Fruit fly (Drosophila melanogaster) whole organism, embryonic: Measurements from ENCODE around the gene Nmdar1.

Experiments
- Atf-2 ChIP-seq: fragments of 200-800 bp; sonication (Bioruptor generic); optimal IDR thresholded peaks from 2 replicates; lab custom pipeline; 2016; ENCODE audit warnings: missing biosample characterization, missing genetic modification characterization
- CG11093 ChIP-seq: fragments of 200-800 bp; sonication (Bioruptor generic); IDR thresholded peaks from 3 replicates; pipeline ENCODE4 v1.3.6; 2022; ENCODE audit warnings: missing biosample characterization, missing genetic modification characterization
- CG11456 ChIP-seq: fragments of 200-800 bp; sonication (Bioruptor generic); IDR thresholded peaks from 3 replicates; pipeline ENCODE4 v1.3.6; 2022; ENCODE audit warnings: missing biosample characterization, missing genetic modification characterization
- CG12236 ChIP-seq: fragments of 200-800 bp; sonication (Bioruptor generic); optimal IDR thresholded peaks from 2 replicates; lab custom pipeline; 2016; ENCODE audit warnings: missing biosample characterization, missing genetic modification characterization
- CG12744 ChIP-seq: fragments of 200-800 bp; sonication (Bioruptor generic); optimal IDR thresholded peaks from 2 replicates; lab custom pipeline; 2016; ENCODE audit warnings: missing biosample characterization, missing genetic modification characterization
- CG13287 ChIP-seq: fragments of 200-800 bp; sonication (Bioruptor generic); IDR thresholded peaks from 2 replicates; pipeline ENCODE4 v1.3.6; 2022; ENCODE audit warnings: missing biosample characterization, missing genetic modification characterization; ENCODE audit not compliant: partially characterized antibody
- CG14014 ChIP-seq: fragments of 200-800 bp; sonication (Bioruptor generic); IDR thresholded peaks from 2 replicates; pipeline ENCODE4 v1.3.6; 2022; ENCODE audit warnings: missing biosample characterization, missing genetic modification characterization
- CG14050 ChIP-seq: fragments of 200-800 bp; sonication (Bioruptor generic); IDR thresholded peaks from 3 replicates; pipeline ENCODE4 v1.3.6; 2022; ENCODE audit warnings: missing biosample characterization, missing genetic modification characterization
- CG14710 ChIP-seq: fragments of 200-800 bp; sonication (Bioruptor generic); optimal IDR thresholded peaks from 3 replicates; lab custom pipeline; 2019; ENCODE audit warnings: missing biosample characterization, mild to moderate bottlenecking, missing genetic modification characterization, moderate library complexity
- CG1647 ChIP-seq: fragments of 200-800 bp; sonication (Bioruptor generic); optimal IDR thresholded peaks from 3 replicates; lab custom pipeline; 2016; ENCODE audit warnings: missing biosample characterization, missing genetic modification characterization
- CG17359 ChIP-seq: fragments of 200-800 bp; sonication (Bioruptor generic); optimal IDR thresholded peaks from 3 replicates; lab custom pipeline; 2018; ENCODE audit warnings: missing biosample characterization, mild to moderate bottlenecking, missing genetic modification characterization, moderate library complexity
- CG1792 ChIP-seq: fragments of 200-800 bp; sonication (Bioruptor generic); optimal IDR thresholded peaks from 2 replicates; lab custom pipeline; 2016; ENCODE audit warnings: missing biosample characterization, missing genetic modification characterization
- CG18764 ChIP-seq: fragments of 200-800 bp; sonication (Bioruptor generic); optimal IDR thresholded peaks from 3 replicates; lab custom pipeline; 2016; ENCODE audit warnings: missing biosample characterization, missing genetic modification characterization
- CG2889 ChIP-seq: fragments of 200-800 bp; sonication (Bioruptor generic); IDR thresholded peaks from 3 replicates; pipeline ENCODE4 v1.3.6; 2022; ENCODE audit warnings: missing biosample characterization, missing genetic modification characterization
- CG6272 ChIP-seq: fragments of 200-800 bp; sonication (Bioruptor generic); IDR thresholded peaks from 2 replicates; pipeline ENCODE4 v1.3.6; 2022; ENCODE audit warnings: missing biosample characterization, missing genetic modification characterization
- CG6765 ChIP-seq: fragments of 200-800 bp; sonication (Bioruptor generic); optimal IDR thresholded peaks from 3 replicates; lab custom pipeline; 2017; ENCODE audit warnings: missing biosample characterization, mild to moderate bottlenecking, missing genetic modification characterization
- CG6854 ChIP-seq: fragments of 200-800 bp; sonication (Bioruptor generic); optimal IDR thresholded peaks from 3 replicates; lab custom pipeline; 2017; ENCODE audit warnings: missing biosample characterization, mild to moderate bottlenecking, missing genetic modification characterization
- CG7372 ChIP-seq: fragments of 200-800 bp; sonication (Bioruptor generic); IDR thresholded peaks from 2 replicates; pipeline ENCODE4 v1.3.6; 2022; ENCODE audit warnings: missing biosample characterization, missing genetic modification characterization
- CG8281 ChIP-seq: fragments of 200-800 bp; sonication (Bioruptor generic); optimal IDR thresholded peaks from 2 replicates; lab custom pipeline; 2018; ENCODE audit warnings: missing biosample characterization, mild to moderate bottlenecking, missing genetic modification characterization, moderate library complexity
- CG8388 ChIP-seq: fragments of 200-800 bp; sonication (Bioruptor generic); optimal IDR thresholded peaks from 2 replicates; lab custom pipeline; 2019; ENCODE audit warnings: missing biosample characterization, mild to moderate bottlenecking, missing genetic modification characterization, moderate library complexity
- CG9817 ChIP-seq: fragments of 200-800 bp; sonication (Bioruptor generic); optimal IDR thresholded peaks from 2 replicates; lab custom pipeline; 2018; ENCODE audit warnings: missing biosample characterization, mild to moderate bottlenecking, missing genetic modification characterization, moderate library complexity
- CHES-1-like ChIP-seq: fragments of 200-800 bp; sonication (Bioruptor generic); optimal IDR thresholded peaks from 2 replicates; lab custom pipeline; 2016; ENCODE audit warnings: missing biosample characterization, missing genetic modification characterization
- Gug ChIP-seq: fragments of 200-800 bp; sonication (Bioruptor generic); IDR thresholded peaks from 4 replicates; pipeline ENCODE4 v1.3.6; 2022; ENCODE audit warnings: missing biosample characterization, missing genetic modification characterization
- HLH54F ChIP-seq: fragments of 200-800 bp; sonication (Bioruptor generic); optimal IDR thresholded peaks from 3 replicates; lab custom pipeline; 2016; ENCODE audit warnings: missing biosample characterization, missing genetic modification characterization
- Hey ChIP-seq: fragments of 200-800 bp; sonication (Bioruptor generic); optimal IDR thresholded peaks from 3 replicates; lab custom pipeline; 2018; ENCODE audit warnings: missing biosample characterization, mild to moderate bottlenecking, missing genetic modification characterization
- HmgZ ChIP-seq: fragments of 200-800 bp; sonication (Bioruptor generic); optimal IDR thresholded peaks from 2 replicates; lab custom pipeline; 2018; ENCODE audit warnings: missing biosample characterization, mild to moderate bottlenecking, missing genetic modification characterization
- Hr39 ChIP-seq: fragments of >200 bp; optimal IDR thresholded peaks from 2 replicates; lab custom pipeline; 2017
- Lpt ChIP-seq: fragments of >200 bp; optimal IDR thresholded peaks from 2 replicates; lab custom pipeline; 2018; ENCODE audit warnings: missing biosample characterization, missing genetic modification characterization
- MTF-1 ChIP-seq: fragments of 200-800 bp; sonication (Bioruptor generic); optimal IDR thresholded peaks from 2 replicates; lab custom pipeline; 2018; ENCODE audit warnings: missing biosample characterization, mild to moderate bottlenecking, missing genetic modification characterization, borderline replicate concordance
- Mad ChIP-seq: fragments of 200-800 bp; sonication (Bioruptor generic); optimal IDR thresholded peaks from 2 replicates; lab custom pipeline; 2016; ENCODE audit warnings: missing biosample characterization, missing genetic modification characterization
- Oli ChIP-seq: fragments of 200-800 bp; sonication (Bioruptor generic); optimal IDR thresholded peaks from 2 replicates; lab custom pipeline; 2018; ENCODE audit warnings: missing biosample characterization, mild to moderate bottlenecking, missing genetic modification characterization, moderate library complexity
- Ptx1 ChIP-seq: fragments of 200-800 bp; sonication (Bioruptor generic); IDR thresholded peaks from 2 replicates; pipeline ENCODE4 v1.3.6; 2022; ENCODE audit warnings: missing biosample characterization, missing genetic modification characterization
- Spps ChIP-seq: fragments of 200-800 bp; sonication (Bioruptor generic); optimal IDR thresholded peaks from 2 replicates; lab custom pipeline; 2018; ENCODE audit warnings: missing biosample characterization, mild to moderate bottlenecking, missing genetic modification characterization
- TFAM ChIP-seq: fragments of 200-800 bp; sonication (Bioruptor generic); optimal IDR thresholded peaks from 2 replicates; lab custom pipeline; 2017; ENCODE audit warnings: missing biosample characterization, missing genetic modification characterization, inconsistent platforms
- ara ChIP-seq: fragments of 200-800 bp; sonication (Bioruptor generic); IDR thresholded peaks from 2 replicates; pipeline ENCODE4 v1.3.6; 2022; ENCODE audit warnings: missing biosample characterization, missing genetic modification characterization
- ato ChIP-seq: fragments of 200-800 bp; sonication (Bioruptor generic); IDR thresholded peaks from 2 replicates; pipeline ENCODE4 v1.3.6; 2022; ENCODE audit warnings: missing biosample characterization, missing genetic modification characterization; ENCODE audit not compliant: partially characterized antibody
- az2 ChIP-seq: fragments of 200-800 bp; sonication (Bioruptor generic); optimal IDR thresholded peaks from 3 replicates; lab custom pipeline; 2016; ENCODE audit warnings: missing biosample characterization, missing genetic modification characterization
- bsh ChIP-seq, 2 experiments: fragments of 200-800 bp; sonication (Bioruptor generic); optimal IDR thresholded peaks; 2 replicates each; lab custom pipeline; 2017 to 2018; ENCODE audit warnings: mild to moderate bottlenecking in 2 of 2, missing biosample characterization in 2 of 2, missing genetic modification characterization in 2 of 2, moderate library complexity in 1 of 2
- cwo ChIP-seq: fragments of 200-800 bp; sonication (Bioruptor generic); optimal IDR thresholded peaks from 3 replicates; lab custom pipeline; 2017; ENCODE audit warnings: missing biosample characterization, missing genetic modification characterization, mild to moderate bottlenecking, moderate library complexity, missing genetic modification reagents
- grn ChIP-seq: fragments of 200-800 bp; sonication (Bioruptor generic); optimal IDR thresholded peaks from 3 replicates; lab custom pipeline; 2017; ENCODE audit warnings: missing biosample characterization, missing genetic modification characterization
- hb ChIP-seq: fragments of 200-800 bp; sonication (Bioruptor generic); IDR thresholded peaks from 3 replicates; pipeline ENCODE4 v1.3.6; 2022; ENCODE audit warnings: missing biosample characterization, missing genetic modification characterization; ENCODE audit not compliant: partially characterized antibody
- insv ChIP-seq, 2 experiments: fragments of 200-800 bp; sonication (Bioruptor generic); optimal IDR thresholded peaks; 3 replicates each; lab custom pipeline; 2016 to 2018; ENCODE audit warnings: missing biosample characterization in 2 of 2, missing genetic modification characterization in 2 of 2
- inv ChIP-seq: fragments of 200-800 bp; sonication (Bioruptor generic); IDR thresholded peaks from 2 replicates; pipeline ENCODE4 v1.3.6; 2022; ENCODE audit warnings: missing biosample characterization, missing genetic modification characterization; ENCODE audit not compliant: partially characterized antibody
- lbe ChIP-seq: fragments of 200-800 bp; sonication (Bioruptor generic); optimal IDR thresholded peaks from 2 replicates; lab custom pipeline; 2016; ENCODE audit warnings: missing biosample characterization, mild to moderate bottlenecking, missing genetic modification characterization
- nmo ChIP-seq: fragments of 200-800 bp; sonication (Bioruptor generic); optimal IDR thresholded peaks from 2 replicates; lab custom pipeline; 2018; ENCODE audit warnings: missing biosample characterization, mild to moderate bottlenecking, missing genetic modification characterization, moderate library complexity
- prd ChIP-seq, 3 experiments: fragments of >200 bp in 2 of 3; fragments of 200-800 bp in 1 of 3; sonication (Bioruptor generic) in 1 of 3; optimal IDR thresholded peaks in 2 of 3; IDR thresholded peaks in 1 of 3; 2 replicates in 2 of 3; 3 replicates in 1 of 3; pipeline versions ENCODE4 v1.3.6 to Lab custom; 2017 to 2022; ENCODE audit warnings: missing biosample characterization in 1 of 3, missing genetic modification characterization in 1 of 3
- pum ChIP-seq: fragments of 200-800 bp; sonication (Bioruptor generic); optimal IDR thresholded peaks from 2 replicates; lab custom pipeline; 2016; ENCODE audit warnings: missing biosample characterization, missing genetic modification characterization
- repo ChIP-seq: fragments of 200-800 bp; sonication (Bioruptor generic); optimal IDR thresholded peaks from 2 replicates; lab custom pipeline; 2016; ENCODE audit warnings: missing biosample characterization, missing genetic modification characterization
- trem ChIP-seq: fragments of 200-800 bp; optimal IDR thresholded peaks from 3 replicates; lab custom pipeline; 2019; ENCODE audit warnings: missing biosample characterization, mild to moderate bottlenecking, missing genetic modification characterization, moderate library complexity
- yki ChIP-seq: fragments of >200 bp; optimal IDR thresholded peaks from 3 replicates; lab custom pipeline; 2018

The Nmdar1 gene

DNA sequence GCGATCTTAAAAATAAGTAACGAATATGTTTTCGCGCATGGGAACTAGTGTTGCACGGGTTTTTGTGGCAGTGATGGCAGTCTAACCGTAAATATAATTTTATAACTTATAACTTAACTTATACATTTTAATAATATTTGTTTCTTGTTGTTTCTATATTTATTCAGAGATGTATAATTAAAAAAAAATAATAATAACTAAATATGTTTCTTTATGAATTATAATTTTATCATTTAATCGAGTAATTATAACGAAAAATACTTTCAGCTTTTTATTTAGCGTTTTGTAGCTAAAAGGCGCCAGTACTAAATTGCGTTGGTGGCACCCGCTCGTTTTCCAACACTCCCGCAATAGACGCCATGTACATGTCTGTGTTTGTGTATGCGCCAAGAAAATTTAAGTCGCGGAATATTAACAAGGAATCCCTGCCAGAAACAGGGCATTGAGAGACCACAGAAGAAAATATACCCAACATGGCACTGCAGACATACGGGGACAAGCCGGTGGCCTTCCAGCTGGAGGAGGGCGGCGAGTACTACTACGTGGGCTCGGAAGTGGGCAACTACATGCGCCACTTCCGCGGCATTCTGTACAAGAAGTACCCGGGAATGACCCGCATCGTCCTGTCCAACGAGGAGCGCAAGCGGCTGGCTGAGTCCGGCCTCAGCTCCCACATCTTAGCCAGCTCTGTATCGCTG lies 52.4 kb downstream of the Nmdar1 start, which contains the start of the genes mRpL44 and Snr1 (continued):
- TF ChIP-seq grn (no peak), ato (GFP tag; lab: Robert Waterston, UW) (no peak), ara (GFP tag; lab: Robert Waterston, UW) (no peak), pum (GFP tag; lab: Kevin White, UChicago) (no peak), CG18764 (GFP tag; lab: Kevin White, UChicago) (no peak), CG11456 (GFP tag; lab: Robert Waterston, UW) (no peak), Lpt (GFP tag; lab: Kevin White, UChicago) (no peak), CG1647 (GFP tag; lab: Kevin White, UChicago) (no peak), nmo (peak; percentile 72), CG2889 (GFP tag; lab: Robert Waterston, UW) (no peak), repo (GFP tag; lab: Kevin White, UChicago) (no peak), lbe (GFP tag; lab: Kevin White, UChicago) (peak; percentile 37), CG8281 (tag; lab: Kevin White, UChicago) (no peak), Gug (GFP tag; lab: Robert Waterston, UW) (no peak; the same call in 3 of the 4 replicates), CG17359 (tag; lab: Kevin White, UChicago) (no peak), CG13287 (GFP tag; lab: Robert Waterston, UW) (0 out of 2 replicates have a peak, but pooled peaks have one; percentile 15), CG7372 (GFP tag; lab: Robert Waterston, UW) (no peak), Hr39 (no peak), CG9817 (tag; lab: Kevin White, UChicago) (peak; percentile 48), Atf-2 (no peak), az2 (GFP tag; lab: Kevin White, UChicago) (peak; percentile 33), CG14014 (GFP tag; lab: Robert Waterston, UW) (no peak), Mad (GFP tag; lab: Kevin White, UChicago) (no peak), HLH54F (no peak), CG8388 (GFP tag; lab: Kevin White, UChicago) (peak; percentile 19), Hey (tag; lab: Kevin White, UChicago) (no peak), CG6854 (GFP tag; lab: Kevin White, UChicago) (no peak), CG12236 (GFP tag; lab: Kevin White, UChicago) (no peak), TFAM (no peak), CG14050 (GFP tag; lab: Robert Waterston, UW) (no peak), yki (lab: Kevin White, UChicago) (no peak), CHES-1-like (peak; percentile 33), Spps (no peak), CG6272 (GFP tag; lab: Robert Waterston, UW) (no peak), cwo (GFP tag; lab: Kevin White, UChicago) (no peak), insv (GFP tag; optimal IDR thresholded peaks at IDR 0.05; lab: Kevin White, UChicago) (peak in 1 of 2 experiments; percentile 57), HmgZ (tag; lab: Kevin White, UChicago) (peak; percentile 36), CG1792 (GFP tag; lab: Kevin White, UChicago) (no peak), inv (GFP tag; lab: Robert Waterston, UW) (0 out of 2 replicates have a peak, but pooled peaks have one; percentile 8), bsh (GFP tag; optimal IDR thresholded peaks at IDR 0.05; lab: Kevin White, UChicago) (peak; percentile 5 to 16), MTF-1 (GFP tag; lab: Kevin White, UChicago) (no peak), prd (optimal IDR thresholded peaks at IDR 0.05; lab: Kevin White, UChicago) (no peak), prd (GFP tag; IDR thresholded peaks at IDR 0.05; lab: Robert Waterston, UW) (no peak), CG12744 (GFP tag; lab: Kevin White, UChicago) (no peak), hb (no peak), Ptx1 (GFP tag; lab: Robert Waterston, UW) (peak; percentile 19; the same call in 1 of the 2 replicates), CG6765 (no peak), CG11093 (no peak), trem (tag; lab: Kevin White, UChicago) (peak; percentile 63), Oli (tag; lab: Kevin White, UChicago) (peak; percentile 28), CG14710 (tag; lab: Kevin White, UChicago) (peak; percentile 72)
